Worm (Caenorhabditis elegans) whole organism, mixed stage, embryonic: ENCODE results near the gene EEED8.13.

Experiments used
- drap-1 ChIP-seq: fragments of 200-800 bp; sonication (Bioruptor generic); optimal IDR thresholded peaks from 3 replicates; lab custom pipeline; 2018; ENCODE audit warnings: mild to moderate bottlenecking, missing genetic modification characterization, missing compliant biosample characterization
- ham-2 ChIP-seq: fragments of 200-800 bp; sonication (Bioruptor generic); optimal IDR thresholded peaks from 2 replicates; lab custom pipeline; 2018; ENCODE audit warnings: mild to moderate bottlenecking, missing genetic modification characterization, missing compliant biosample characterization
- mab-5 ChIP-seq: fragments of 150-350 bp; optimal IDR thresholded peaks from 2 replicates; lab custom pipeline; 2014; ENCODE audit warnings: missing biosample characterization, missing genetic modification characterization
- nhr-28 ChIP-seq: fragments of 150-350 bp; optimal IDR thresholded peaks from 2 replicates; lab custom pipeline; 2014; ENCODE audit warnings: missing biosample characterization, missing genetic modification characterization
- zip-8 ChIP-seq: fragments of 150-350 bp; optimal IDR thresholded peaks from 2 replicates; lab custom pipeline; 2014; ENCODE audit warnings: missing biosample characterization, missing genetic modification characterization

- TF ChIP-seq drap-1 (GFP tag; lab: Kevin White, UChicago) (no peak), mab-5 (tag; lab: Kevin White, UChicago) (no peak), ham-2 (GFP tag; lab: Kevin White, UChicago) (no peak), nhr-28 (no peak), zip-8 (tag; lab: Kevin White, UChicago) (no peak)
Observed at ce11 chrII:5395594-5395993, 16.8 kb downstream of the EEED8.13 start, which contains the start of gene pink-1.
